Worm (Caenorhabditis elegans): ENCODE data around the gene F10A3.17.

The F10A3.17 gene

DNA sequence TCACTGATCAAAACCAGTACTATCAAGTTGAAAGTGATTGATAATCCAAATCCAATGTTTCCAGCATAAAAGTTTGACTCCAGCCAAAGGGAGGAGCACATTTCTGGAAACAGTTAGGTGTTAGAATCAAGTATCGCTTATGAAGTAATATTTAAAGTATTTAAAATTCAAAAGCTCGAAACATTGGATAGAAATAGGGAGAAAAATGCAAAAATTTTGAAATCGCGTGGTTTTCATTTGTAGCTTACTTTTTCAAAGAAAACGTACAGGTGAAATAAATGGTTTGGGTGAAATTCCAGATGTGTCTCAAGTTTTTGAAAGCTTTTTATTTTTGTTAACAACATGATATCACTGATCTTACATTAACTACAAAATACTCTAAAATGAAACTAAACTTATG is 9.5 kb upstream of the F10A3.17 start, which contains the start of gene str-111:
Gene str-111 (minus strand): TSS at position 101 of the 400 bp plus-strand sequence.
- TF ChIP-seq unc-62 (GFP tag; optimal IDR thresholded peaks at IDR 0.05), result no peak

DNA sequence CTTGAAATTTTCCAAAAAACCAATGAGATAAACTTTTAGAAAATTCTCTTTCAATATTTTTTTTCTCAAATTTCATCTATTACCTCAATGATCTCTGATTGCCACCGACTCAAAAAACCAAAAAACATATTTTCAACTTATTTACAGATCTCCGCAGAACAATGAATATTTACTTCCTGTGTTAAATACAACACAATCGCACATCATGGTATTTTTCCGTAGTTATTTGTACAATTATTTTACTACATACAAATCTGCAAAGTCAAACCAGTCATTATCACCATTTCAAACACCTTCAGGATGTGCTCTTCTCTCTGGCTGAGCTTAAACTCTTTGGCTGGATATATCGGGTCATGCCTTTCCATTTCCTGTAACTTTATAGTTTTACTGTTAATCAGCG is 6.4 kb upstream of the F10A3.17 start, which contains the start of gene str-108:
Gene str-108 (plus strand): TSS at position 301 of the 400 bp plus-strand sequence.
- TF ChIP-seq unc-62 (GFP tag; optimal IDR thresholded peaks at IDR 0.05), result no peak

DNA sequence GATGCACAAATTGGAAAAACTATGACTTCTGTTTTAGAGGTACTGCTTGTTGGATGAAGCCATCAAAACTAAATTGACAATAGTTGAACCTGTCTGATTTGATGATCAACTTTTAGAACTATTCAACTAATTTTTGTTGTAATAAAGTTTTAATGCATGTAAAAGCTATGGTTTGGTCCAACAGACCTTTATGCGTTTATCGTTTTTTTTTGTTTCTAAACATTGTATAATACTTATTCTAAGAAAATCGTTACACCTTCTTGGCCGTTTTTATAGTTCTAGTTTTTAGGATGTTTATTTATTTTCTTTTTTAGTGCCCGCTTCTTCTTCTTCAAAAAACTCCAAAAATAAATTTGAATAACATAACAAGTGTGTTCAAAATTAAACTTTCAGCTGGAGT is 4.2 kb upstream of the F10A3.17 start, which contains the start of gene F10A3.12:
Gene F10A3.12 (plus strand): TSS at position 301 of the 400 bp plus-strand sequence.
- TF ChIP-seq unc-62 (GFP tag; optimal IDR thresholded peaks at IDR 0.05), result no peak

DNA sequence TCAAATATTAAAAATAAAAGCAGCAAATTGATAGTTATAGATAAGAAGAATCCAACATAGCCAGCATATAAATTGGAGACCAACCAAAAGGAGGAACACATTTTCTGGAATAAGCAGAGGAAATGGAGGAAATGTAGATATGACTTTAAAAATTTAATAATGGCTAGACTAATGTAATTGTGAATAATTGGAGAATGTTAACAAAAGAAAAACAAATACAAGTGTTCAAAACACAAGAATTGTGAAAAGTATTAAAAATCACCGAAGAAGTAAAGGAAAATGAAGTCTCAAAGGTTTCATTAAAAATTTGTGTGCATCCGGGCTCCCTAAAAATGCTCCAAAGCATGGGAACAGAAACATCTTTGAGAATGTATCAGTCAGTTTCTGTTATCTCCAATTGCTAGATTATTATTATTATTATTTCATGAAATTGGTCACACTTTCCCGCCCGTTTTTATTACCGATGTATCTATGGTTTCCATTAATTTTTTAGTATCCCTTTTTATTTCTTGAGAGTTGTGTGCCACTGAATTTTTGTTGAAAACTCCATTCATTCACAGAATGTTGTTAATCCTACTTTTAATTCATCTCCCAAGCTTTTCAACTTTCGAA is 2.7 kb upstream of the F10A3.17 start, which contains the start of the genes str-109 and F10A3.11:
Gene str-109 (minus strand): TSS at position 101 of the 612 bp plus-strand sequence.
Gene F10A3.11 (plus strand): TSS at position 562 of the 612 bp plus-strand sequence.
- no peak for TF ChIP-seq unc-62 (GFP tag; optimal IDR thresholded peaks at IDR 0.05)

DNA sequence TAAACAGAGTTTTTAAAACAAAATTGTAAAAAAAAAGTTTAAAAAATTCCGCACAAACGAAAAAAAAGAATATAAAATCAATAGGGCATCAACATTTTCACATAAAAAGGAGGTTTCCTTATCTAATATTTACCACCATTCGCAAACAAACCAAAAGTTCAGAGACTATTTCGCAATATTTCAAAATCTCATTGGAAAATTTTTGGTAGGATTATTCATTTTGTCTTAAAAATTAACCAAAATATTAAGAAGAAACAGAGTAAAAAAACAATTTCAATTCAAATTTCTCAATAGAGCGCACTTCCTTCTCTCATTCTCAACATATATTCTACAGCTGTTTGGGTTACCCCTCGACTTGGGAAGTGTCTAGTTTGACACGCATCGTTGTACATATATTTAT is 593 bp upstream of the F10A3.17 start:
- no peak for TF ChIP-seq unc-62 (GFP tag; optimal IDR thresholded peaks at IDR 0.05)

ce11 chrV:16158391-16158790 is 1.1 kb downstream of the F10A3.17 start, which contains the start of gene str-99:
str-99 (minus strand) TSS chrV:16158491.
- no peak for TF ChIP-seq unc-62 (GFP tag; optimal IDR thresholded peaks at IDR 0.05)

DNA sequence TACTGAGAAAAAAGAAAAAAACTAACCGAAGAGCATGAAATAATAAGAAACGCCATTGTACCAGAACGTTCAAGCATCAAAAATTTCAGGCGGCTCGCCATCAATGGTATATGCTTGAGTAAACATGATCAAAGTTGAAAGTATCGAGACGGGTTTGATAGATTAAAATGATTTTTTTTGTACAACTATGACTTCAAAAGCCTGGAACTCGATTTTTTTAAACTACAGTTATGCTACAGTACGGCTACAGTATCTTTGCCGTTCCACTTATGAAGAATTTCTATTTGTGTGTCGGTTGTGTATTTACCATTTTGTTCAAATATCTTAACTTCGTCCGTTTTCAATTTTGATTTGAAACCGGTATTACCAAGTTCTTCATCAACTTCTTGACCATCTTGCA is 4.4 kb downstream of the F10A3.17 start, which contains the start of gene str-97:
Gene str-97 (minus strand): TSS at position 101 of the 400 bp plus-strand sequence.
- no peak for TF ChIP-seq unc-62 (GFP tag; optimal IDR thresholded peaks at IDR 0.05)

DNA sequence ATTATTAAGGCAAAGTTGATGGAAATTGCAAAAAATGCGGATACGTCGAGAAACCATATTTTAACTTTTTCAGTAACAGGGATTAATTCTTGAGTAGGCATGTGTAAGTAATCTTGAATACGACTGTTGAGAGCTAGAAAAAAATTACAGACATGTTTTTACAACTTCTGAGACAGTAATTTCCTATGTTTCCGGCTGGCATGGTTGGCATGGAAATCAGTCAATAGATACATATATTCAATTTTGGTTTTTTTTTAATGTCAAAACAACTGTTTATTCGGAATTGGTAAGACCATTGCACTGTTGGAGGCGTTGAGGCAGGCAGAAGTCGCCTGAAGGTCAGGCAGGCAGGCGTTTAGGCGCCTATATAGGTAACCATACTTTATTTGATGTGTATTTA is 6.1 kb downstream of the F10A3.17 start, which contains the start of gene str-254:
Gene str-254 (minus strand): TSS at position 101 of the 400 bp plus-strand sequence.
- TF ChIP-seq unc-62 (GFP tag; optimal IDR thresholded peaks at IDR 0.05), result no peak

ce11 chrV:16148805-16149204 is 10.7 kb downstream of the F10A3.17 start, which contains the start of gene F10A3.4:
F10A3.4 (plus strand) TSS chrV:16149105.
- no peak for TF ChIP-seq unc-62 (GFP tag; optimal IDR thresholded peaks at IDR 0.05)

DNA sequence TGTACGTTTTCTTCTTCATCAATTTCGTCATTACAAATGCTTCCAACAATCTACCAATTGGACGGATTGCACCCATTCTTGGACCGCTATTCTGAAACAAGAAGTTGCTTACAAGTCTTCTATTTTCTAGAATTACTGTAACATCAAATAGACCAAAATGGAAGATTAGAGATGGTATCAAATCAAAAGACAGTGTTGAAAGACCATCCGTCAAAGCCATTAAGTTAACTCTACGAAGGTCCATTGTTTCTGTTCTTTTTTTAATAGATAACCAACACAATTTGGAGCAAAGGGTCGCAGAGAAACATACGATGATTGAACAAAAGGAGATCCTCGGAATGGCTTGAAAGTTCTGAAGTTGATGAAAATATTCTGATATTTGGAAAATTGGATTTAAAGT is 14.5 kb downstream of the F10A3.17 start:
- no peak for TF ChIP-seq unc-62 (GFP tag; optimal IDR thresholded peaks at IDR 0.05)

ce11 chrV:16143066-16143581 is 16.4 kb downstream of the F10A3.17 start, which contains the start of gene fbxa-88:
fbxa-88 (minus strand) TSS chrV:16143116.
- TF ChIP-seq unc-62 (GFP tag; optimal IDR thresholded peaks at IDR 0.05), result no peak

- no peak for TF ChIP-seq unc-62 (GFP tag; optimal IDR thresholded peaks at IDR 0.05)
Observed at ce11 chrV:16142371-16142770, 17.1 kb downstream of the F10A3.17 start, which contains the start of gene fbxa-18. fbxa-18 (plus strand) TSS chrV:16142671.

ce11 chrV:16141071-16141470 is 18.4 kb downstream of the F10A3.17 start, which contains the start of gene clc-32:
clc-32 (minus strand) TSS chrV:16141171.
- TF ChIP-seq unc-62 (GFP tag; optimal IDR thresholded peaks at IDR 0.05), result no peak

DNA sequence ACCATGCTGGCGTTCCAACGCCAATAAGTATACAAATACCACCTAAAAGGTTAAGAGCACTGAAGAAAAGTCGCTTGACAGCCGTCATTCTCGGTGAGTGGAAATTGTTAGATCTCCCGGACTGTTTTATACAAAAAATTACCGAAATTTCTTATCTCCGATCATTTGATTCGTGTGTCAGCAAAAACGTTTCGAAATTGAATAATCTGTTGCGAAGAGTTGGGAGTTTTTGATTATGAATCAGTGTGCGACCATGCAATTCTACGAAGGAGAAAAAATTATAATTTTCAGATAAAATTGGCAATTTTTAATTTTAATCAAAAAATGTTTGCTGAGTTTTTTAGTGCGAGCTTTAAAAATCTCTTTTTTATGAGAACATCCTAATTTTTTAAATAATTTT is 20.0 kb downstream of the F10A3.17 start, which contains the start of gene clc-11:
Gene clc-11 (minus strand): TSS at position 101 of the 400 bp plus-strand sequence.
- no peak for TF ChIP-seq unc-62 (GFP tag; optimal IDR thresholded peaks at IDR 0.05)

DNA sequence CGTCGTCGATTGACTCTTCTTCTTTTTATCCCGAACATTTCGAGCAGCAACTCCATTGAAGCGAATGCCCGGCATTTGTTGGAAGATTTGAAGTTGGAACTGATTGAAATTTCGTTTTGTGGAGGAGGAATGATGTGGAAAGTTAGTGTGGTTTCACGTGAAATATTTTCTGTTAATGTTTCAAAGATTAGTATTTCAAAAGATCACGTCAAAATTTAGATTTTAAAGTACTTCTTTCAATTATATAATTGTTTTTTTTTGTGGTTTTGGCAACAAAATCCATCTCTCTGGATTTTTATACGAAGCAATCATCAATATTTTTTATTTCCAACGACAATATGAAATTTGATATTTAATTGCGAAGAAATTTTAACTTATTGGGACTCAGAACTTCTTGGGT is 22.5 kb downstream of the F10A3.17 start, which contains the start of gene F44G3.7:
Gene F44G3.7 (minus strand): TSS at position 101 of the 400 bp plus-strand sequence.
- TF ChIP-seq unc-62 (GFP tag; optimal IDR thresholded peaks at IDR 0.05), result no peak

DNA sequence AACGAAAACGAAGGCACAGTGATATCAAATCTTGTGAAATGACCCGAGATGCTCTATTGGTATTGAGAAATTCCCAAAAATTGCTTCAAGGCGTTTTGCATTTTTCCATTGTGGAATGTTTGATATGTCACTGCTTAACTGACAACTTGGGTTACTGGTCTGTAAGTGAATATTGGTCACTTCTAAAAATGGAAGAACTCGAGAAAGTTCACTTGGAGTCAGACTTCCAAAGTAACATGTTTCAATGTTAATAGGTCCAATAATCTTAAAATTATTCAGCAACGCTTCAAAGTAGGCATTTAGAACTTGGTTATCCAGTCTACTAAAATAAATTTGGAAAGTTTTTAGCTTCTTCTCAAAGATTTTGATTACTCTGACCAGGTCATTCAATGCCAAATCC is 26.8 kb downstream of the F10A3.17 start, which contains the start of gene fbxa-144:
Gene fbxa-144 (minus strand): TSS at position 101 of the 400 bp plus-strand sequence.
- no peak for TF ChIP-seq unc-62 (GFP tag; optimal IDR thresholded peaks at IDR 0.05)

All from whole organism, dauer.